Fruit fly (Drosophila melanogaster) whole organism, prepupa: ENCODE data around the gene CG12017.

Experiments used
- CG10669 ChIP-seq: fragments of 200-800 bp; sonication (Bioruptor generic); optimal IDR thresholded peaks from 3 replicates; lab custom pipeline; 2018; ENCODE audit warnings: missing biosample characterization, mild to moderate bottlenecking, missing genetic modification characterization, moderate library complexity
- CG11762 ChIP-seq: fragments of 200-800 bp; sonication (Bioruptor generic); optimal IDR thresholded peaks from 3 replicates; lab custom pipeline; 2016; ENCODE audit warnings: missing biosample characterization, missing genetic modification characterization; ENCODE audit not compliant: insufficient read depth
- CG11902 ChIP-seq: fragments of 200-800 bp; sonication (Bioruptor generic); optimal IDR thresholded peaks from 3 replicates; lab custom pipeline; 2016; ENCODE audit warnings: missing biosample characterization, missing genetic modification characterization
- CG32006 ChIP-seq: fragments of 200-800 bp; sonication (Bioruptor generic); optimal IDR thresholded peaks from 3 replicates; lab custom pipeline; 2017; ENCODE audit warnings: missing biosample characterization, mild to moderate bottlenecking, missing genetic modification characterization
- CG34406 ChIP-seq: fragments of 200-800 bp; sonication (Bioruptor generic); optimal IDR thresholded peaks from 3 replicates; lab custom pipeline; 2016; ENCODE audit warnings: missing biosample characterization, missing genetic modification characterization
- CG6163 ChIP-seq: fragments of 200-800 bp; sonication (Bioruptor generic); IDR thresholded peaks from 3 replicates; pipeline ENCODE4 v1.3.6; 2022; ENCODE audit warnings: missing biosample characterization, missing genetic modification characterization
- CG6276 ChIP-seq: fragments of 200-800 bp; sonication (Bioruptor generic); optimal IDR thresholded peaks from 2 replicates; lab custom pipeline; 2017; ENCODE audit warnings: missing biosample characterization, mild to moderate bottlenecking, missing genetic modification characterization
- CG6808 ChIP-seq: fragments of 200-800 bp; sonication (Bioruptor generic); optimal IDR thresholded peaks from 3 replicates; lab custom pipeline; 2017; ENCODE audit warnings: missing biosample characterization, missing genetic modification characterization, mild to moderate bottlenecking, moderate library complexity, missing genetic modification reagents
- CG7368 ChIP-seq: fragments of 200-800 bp; sonication (Bioruptor generic); optimal IDR thresholded peaks from 3 replicates; lab custom pipeline; 2016; ENCODE audit warnings: missing biosample characterization, missing genetic modification characterization
- Eip78C ChIP-seq: fragments of 200-800 bp; sonication (Bioruptor generic); peaks from one replicate; lab custom pipeline; 2016; ENCODE audit warnings: missing biosample characterization, missing genetic modification characterization
- Hr38 ChIP-seq: sonication (Bioruptor generic); optimal IDR thresholded peaks from 2 replicates; lab custom pipeline; 2016; ENCODE audit warnings: missing biosample characterization, missing genetic modification characterization
- Hr4 ChIP-seq: fragments of 200-800 bp; sonication (Bioruptor generic); optimal IDR thresholded peaks from 3 replicates; lab custom pipeline; 2016; ENCODE audit warnings: missing biosample characterization, missing genetic modification characterization
- Lpt ChIP-seq: fragments of 200-800 bp; sonication (Bioruptor generic); optimal IDR thresholded peaks from 3 replicates; lab custom pipeline; 2016; ENCODE audit warnings: missing biosample characterization, missing genetic modification characterization
- Met ChIP-seq: fragments of 200-800 bp; sonication (Bioruptor generic); optimal IDR thresholded peaks from 3 replicates; lab custom pipeline; 2016; ENCODE audit warnings: missing biosample characterization, missing genetic modification characterization
- OdsH ChIP-seq: fragments of 200-800 bp; sonication (Bioruptor generic); optimal IDR thresholded peaks from 3 replicates; lab custom pipeline; 2016; ENCODE audit warnings: missing biosample characterization, missing genetic modification characterization
- Sox102F ChIP-seq: fragments of 200-800 bp; sonication (Bioruptor generic); optimal IDR thresholded peaks from 2 replicates; lab custom pipeline; 2016; ENCODE audit warnings: missing biosample characterization, mild to moderate bottlenecking, missing genetic modification characterization
- Sox14 ChIP-seq: fragments of 200-800 bp; sonication (Bioruptor generic); optimal IDR thresholded peaks from 3 replicates; lab custom pipeline; 2016; ENCODE audit warnings: missing biosample characterization, missing genetic modification characterization
- Sox15 ChIP-seq: fragments of 200-800 bp; sonication (Bioruptor generic); optimal IDR thresholded peaks from 3 replicates; lab custom pipeline; 2016; ENCODE audit warnings: missing biosample characterization, missing genetic modification characterization
- cyc ChIP-seq: fragments of 200-800 bp; sonication (Bioruptor generic); optimal IDR thresholded peaks from 3 replicates; lab custom pipeline; 2016; ENCODE audit warnings: missing biosample characterization, missing genetic modification characterization
- dac ChIP-seq: fragments of 200-800 bp; sonication (Bioruptor generic); optimal IDR thresholded peaks from 2 replicates; lab custom pipeline; 2017; ENCODE audit warnings: missing biosample characterization, mild to moderate bottlenecking, missing genetic modification characterization
- dsx ChIP-seq: fragments of 200-800 bp; optimal IDR thresholded peaks from 3 replicates; lab custom pipeline; 2019; ENCODE audit warnings: missing biosample characterization, mild to moderate bottlenecking, missing genetic modification characterization, moderate library complexity; ENCODE audit not compliant: poor library complexity, severe bottlenecking
- eg ChIP-seq: fragments of 200-800 bp; sonication (Bioruptor generic); IDR thresholded peaks from 3 replicates; pipeline ENCODE4 v1.3.6; 2022; ENCODE audit warnings: missing biosample characterization, missing genetic modification characterization
- esn ChIP-seq: fragments of 200-800 bp; sonication (Bioruptor generic); optimal IDR thresholded peaks from 2 replicates; lab custom pipeline; 2016; ENCODE audit warnings: missing biosample characterization, mild to moderate bottlenecking, missing genetic modification characterization, moderate library complexity
- fd85E ChIP-seq: fragments of 200-800 bp; sonication (Bioruptor generic); optimal IDR thresholded peaks from 3 replicates; lab custom pipeline; 2016; ENCODE audit warnings: missing biosample characterization, missing genetic modification characterization
- fkh ChIP-seq: fragments of 200-800 bp; sonication (Bioruptor generic); optimal IDR thresholded peaks from 3 replicates; lab custom pipeline; 2017; ENCODE audit warnings: missing biosample characterization, mild to moderate bottlenecking, missing genetic modification characterization, moderate library complexity
- lz ChIP-seq: fragments of 200-800 bp; sonication (Bioruptor generic); optimal IDR thresholded peaks from 3 replicates; lab custom pipeline; 2016; ENCODE audit warnings: missing biosample characterization, missing genetic modification characterization
- salr ChIP-seq, 2 experiments: fragments of 200-800 bp; sonication (Bioruptor generic); optimal IDR thresholded peaks; 3 replicates each; lab custom pipeline; 2016 to 2018; ENCODE audit warnings: missing biosample characterization in 2 of 2, missing genetic modification characterization in 2 of 2, mild to moderate bottlenecking in 1 of 2
- ss ChIP-seq, 2 experiments: fragments of 200-800 bp; sonication (Bioruptor generic); optimal IDR thresholded peaks; 2 replicates in 1 of 2; 3 replicates in 1 of 2; lab custom pipeline; 2017 to 2018; ENCODE audit warnings: mild to moderate bottlenecking in 2 of 2, missing biosample characterization in 2 of 2, missing genetic modification characterization in 2 of 2, moderate library complexity in 1 of 2
- svp ChIP-seq: fragments of 200-800 bp; sonication (Bioruptor generic); peaks from one replicate; lab custom pipeline; 2016; ENCODE audit warnings: missing biosample characterization, missing genetic modification characterization
- vri ChIP-seq: fragments of 200-800 bp; sonication (Bioruptor generic); optimal IDR thresholded peaks from 3 replicates; lab custom pipeline; 2016; ENCODE audit warnings: missing biosample characterization, mild to moderate bottlenecking, missing genetic modification characterization

The CG12017 gene

dm6 chr3L:3307593-3307992, 27.6 kb downstream of the CG12017 start:
- TF ChIP-seq CG6808 (no peak), Eip78C (GFP tag; lab: Kevin White, UChicago) (no peak), dac (GFP tag; lab: Kevin White, UChicago) (no peak), fd85E (GFP tag; lab: Kevin White, UChicago) (no peak), eg (GFP tag; lab: Robert Waterston, UW) (no peak), dsx (GFP tag; lab: Kevin White, UChicago) (no peak), Met (no peak), CG11762 (GFP tag; lab: Kevin White, UChicago) (no peak), salr (GFP tag; optimal IDR thresholded peaks at IDR 0.05; lab: Kevin White, UChicago) (no peak), CG6163 (GFP tag; lab: Robert Waterston, UW) (no peak), lz (GFP tag; lab: Kevin White, UChicago) (no peak), CG11902 (GFP tag; lab: Kevin White, UChicago) (no peak), Sox14 (no peak), Sox15 (GFP tag; lab: Kevin White, UChicago) (no peak), CG6276 (no peak), CG34406 (GFP tag; lab: Kevin White, UChicago) (no peak), Lpt (GFP tag; lab: Kevin White, UChicago) (no peak), CG10669 (no peak)

- TF ChIP-seq svp (peak; percentile 80), Hr4 (GFP tag; lab: Kevin White, UChicago) (no peak), Sox102F (no peak), Eip78C (GFP tag; lab: Kevin White, UChicago) (peak; percentile 44), fkh (peak; percentile 58), vri (GFP tag; lab: Kevin White, UChicago) (peak; percentile 96)
These were observed 28.9 kb downstream of the CG12017 start for dm6 chr3L:3308676-3309613.

- TF ChIP-seq salr (GFP tag; optimal IDR thresholded peaks at IDR 0.05; lab: Kevin White, UChicago) (no peak), esn (peak; percentile 23), lz (GFP tag; lab: Kevin White, UChicago) (peak; percentile 3)
These were observed 34.0 kb downstream of the CG12017 start, which contains the start of gene Drsl2 for dm6 chr3L:3314049-3314448. Gene Drsl2, plus strand, starts transcription at chr3L:3314349.

- TF ChIP-seq salr (GFP tag; optimal IDR thresholded peaks at IDR 0.05; lab: Kevin White, UChicago) (no peak), Hr38 (GFP tag; lab: Kevin White, UChicago) (no peak)
These were observed 34.7 kb downstream of the CG12017 start, which contains the start of gene Drsl3 for dm6 chr3L:3314696-3315095. Gene Drsl3, plus strand, starts transcription at chr3L:3314996.

dm6 chr3L:3315288-3315687, 35.2 kb downstream of the CG12017 start, which contains the start of gene Drsl4:
Gene Drsl4, plus strand, starts transcription at chr3L:3315620.
- no peak for TF ChIP-seq CG34406 (GFP tag; lab: Kevin White, UChicago)
- peak; percentile 81 for TF ChIP-seq svp
- TF ChIP-seq OdsH (GFP tag; lab: Kevin White, UChicago): no peak

- TF ChIP-seq CG6276 (no peak), CG32006 (GFP tag; lab: Kevin White, UChicago) (no peak), svp (peak; percentile 74), ss (GFP tag; optimal IDR thresholded peaks at IDR 0.05; lab: Kevin White, UChicago) (no peak), CG7368 (GFP tag; lab: Kevin White, UChicago) (no peak), lz (GFP tag; lab: Kevin White, UChicago) (no peak), fd85E (GFP tag; lab: Kevin White, UChicago) (no peak), cyc (no peak)
- TF ChIP-seq, all 60 proteins: peak for 1
These were observed 36.4 kb downstream of the CG12017 start, which contains the start of gene Drsl5 for dm6 chr3L:3316441-3316840. Gene Drsl5, plus strand, starts transcription at chr3L:3316781.
